Worm (Caenorhabditis elegans): ENCODE measurements around the gene morc-1.

The morc-1 gene

ce11 chrIII:5202641-5203040, 4.1 kb downstream of the morc-1 start (continued):
- TF ChIP-seq ceh-8 (GFP tag; optimal IDR thresholded peaks at IDR 0.05) (no peak), egl-27 (tag; optimal IDR thresholded peaks at IDR 0.05) (no peak), ama-1 (optimal IDR thresholded peaks at IDR 0.05) (no peak), pqm-1 (tag; optimal IDR thresholded peaks at IDR 0.05) (no peak), mep-1 (tag; optimal IDR thresholded peaks at IDR 0.05) (peak; percentile 72), nhr-90 (tag; optimal IDR thresholded peaks at IDR 0.05; ENCODE audit: poor library complexity) (peak; percentile 67), dsc-1 (tag; optimal IDR thresholded peaks at IDR 0.05) (no peak), sptf-1 (tag; optimal IDR thresholded peaks at IDR 0.05) (no peak)

ce11 chrIII:5201267-5201666, 5.4 kb downstream of the morc-1 start:
- TF ChIP-seq F16B12.6 (tag; optimal IDR thresholded peaks at IDR 0.05) (no peak), efl-1 (optimal IDR thresholded peaks at IDR 0.05) (no peak), efl-1 (GFP tag; optimal IDR thresholded peaks at IDR 0.05 in 1 of 2) (peak in 1 of 2 experiments; percentile 93), C04F5.9 (tag; optimal IDR thresholded peaks at IDR 0.05) (no peak), nhr-47 (tag; optimal IDR thresholded peaks at IDR 0.05) (no peak), elt-2 (tag; optimal IDR thresholded peaks at IDR 0.05) (peak; percentile 93), dsc-1 (tag; optimal IDR thresholded peaks at IDR 0.05) (no peak), unc-130 (tag; optimal IDR thresholded peaks at IDR 0.05) (no peak), sox-4 (tag; optimal IDR thresholded peaks at IDR 0.05) (no peak), ces-1 (GFP tag; optimal IDR thresholded peaks at IDR 0.05) (no peak), isw-1 (GFP tag; IDR thresholded peaks at IDR 0.05) (no peak), nhr-76 (tag; optimal IDR thresholded peaks at IDR 0.05) (no peak), rnt-1 (tag; optimal IDR thresholded peaks at IDR 0.05) (no peak), nhr-12 (tag; optimal IDR thresholded peaks at IDR 0.05) (no peak), ztf-4 (tag; optimal IDR thresholded peaks at IDR 0.05) (no peak), fkh-4 (tag; optimal IDR thresholded peaks at IDR 0.05; ENCODE audit: borderline replicate concordance) (no peak), mdl-1 (tag; optimal IDR thresholded peaks at IDR 0.05) (no peak), efl-3 (GFP tag; optimal IDR thresholded peaks at IDR 0.05) (no peak), nhr-84 (tag; optimal IDR thresholded peaks at IDR 0.05) (no peak), nhr-19 (GFP tag; conservative IDR thresholded peaks at IDR 0.05) (0 out of 2 replicates have a peak, but pooled peaks have one; percentile 11), ama-1 (optimal IDR thresholded peaks at IDR 0.05) (no peak), C34B4.2 (tag; optimal IDR thresholded peaks at IDR 0.05) (no peak), mef-2 (tag; optimal IDR thresholded peaks at IDR 0.05) (no peak), pax-3 (tag; optimal IDR thresholded peaks at IDR 0.05) (no peak), dpl-1 (GFP tag; optimal IDR thresholded peaks at IDR 0.05) (no peak), egl-27 (tag; optimal IDR thresholded peaks at IDR 0.05) (no peak), grh-1 (GFP tag; IDR thresholded peaks at IDR 0.05) (no peak), C16A3.4 (tag; optimal IDR thresholded peaks at IDR 0.05) (peak; percentile 3), ceh-82 (tag; optimal IDR thresholded peaks at IDR 0.05) (no peak), egl-13 (tag; optimal IDR thresholded peaks at IDR 0.05) (no peak), pqm-1 (tag; optimal IDR thresholded peaks at IDR 0.05) (peak; percentile 78), unc-62 (GFP tag; optimal IDR thresholded peaks at IDR 0.05) (no peak), snpc-4 (tag; optimal IDR thresholded peaks at IDR 0.05) (no peak), ceh-90 (tag; optimal IDR thresholded peaks at IDR 0.05) (no peak), ets-5 (GFP tag; IDR thresholded peaks at IDR 0.05) (no peak), blmp-1 (tag; optimal IDR thresholded peaks at IDR 0.05) (no peak), fkh-10 (GFP tag; optimal IDR thresholded peaks at IDR 0.05) (no peak), lir-3 (tag; optimal IDR thresholded peaks at IDR 0.05; ENCODE audit: poor library complexity) (peak; percentile 3), xbp-1 (tag; optimal IDR thresholded peaks at IDR 0.05) (no peak), nhr-237 (tag; optimal IDR thresholded peaks at IDR 0.05) (no peak), nhr-71 (tag; optimal IDR thresholded peaks at IDR 0.05) (peak; percentile 50), skn-1 (tag; optimal IDR thresholded peaks at IDR 0.05) (no peak), ztf-11 (tag; optimal IDR thresholded peaks at IDR 0.05) (no peak), aly-2 (tag; optimal IDR thresholded peaks at IDR 0.05) (no peak), snu-23 (GFP tag; optimal IDR thresholded peaks at IDR 0.05) (peak; percentile 18), nhr-20 (tag; optimal IDR thresholded peaks at IDR 0.05) (peak; percentile 73), Y116A8C.19 (tag; optimal IDR thresholded peaks at IDR 0.05; ENCODE audit: borderline replicate concordance) (no peak), ceh-8 (GFP tag; optimal IDR thresholded peaks at IDR 0.05) (no peak), elt-3 (tag; optimal IDR thresholded peaks at IDR 0.05) (peak in 5 of 6 experiments; percentile 75 to 95 (median 83))
